Worm (Caenorhabditis elegans): ENCODE results near the gene nspb-10.

DNA sequence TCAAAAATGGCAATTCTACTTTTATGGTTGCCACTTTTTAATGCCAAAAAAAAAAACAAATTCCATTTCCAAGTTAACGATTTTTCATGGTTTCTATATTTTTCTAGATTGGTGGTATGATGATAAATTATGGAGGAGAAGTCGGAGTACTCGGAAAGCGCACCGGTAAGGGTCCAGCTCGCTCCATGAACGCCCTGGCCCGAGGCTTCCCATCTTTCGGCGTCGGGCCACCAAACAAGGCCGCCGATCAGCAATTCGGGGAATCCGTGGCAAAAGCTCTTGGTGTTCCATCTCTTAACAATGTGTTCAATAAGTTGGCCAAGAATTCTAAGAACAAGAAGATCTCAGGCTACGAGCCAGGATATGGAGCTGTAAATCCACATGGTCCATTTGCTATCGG lies 46.0 kb upstream of the nspb-10 start:
- no peak for TF ChIP-seq W03F9.2 (tag; optimal IDR thresholded peaks at IDR 0.05)
- no peak for TF ChIP-seq him-1 (tag; optimal IDR thresholded peaks at IDR 0.05)
- no peak for TF ChIP-seq dao-5 (tag; optimal IDR thresholded peaks at IDR 0.05)
